Worm (Caenorhabditis elegans) whole organism, L4 larva: ENCODE data around the gene slc-5A12.

Experiments used
- F37D6.2 ChIP-seq: sonication (generic microtip); optimal IDR thresholded peaks from 2 replicates; lab custom pipeline; 2016; ENCODE audit warnings: mild to moderate bottlenecking, missing genetic modification characterization, missing compliant biosample characterization
- T20F7.1 ChIP-seq: fragments of 200-800 bp; sonication (Bioruptor generic); optimal IDR thresholded peaks from 2 replicates; lab custom pipeline; 2018; ENCODE audit warnings: mild to moderate bottlenecking, missing genetic modification characterization, missing compliant biosample characterization
- T26A8.4 ChIP-seq: fragments of 200-800 bp; sonication (Bioruptor generic); IDR thresholded peaks from 2 replicates; pipeline ENCODE4 v1.3.6; 2022; ENCODE audit warnings: missing genetic modification characterization, missing compliant biosample characterization
- Y75B8A.6 ChIP-seq: fragments of 200-800 bp; sonication (Bioruptor generic); IDR thresholded peaks from 2 replicates; pipeline ENCODE4 v1.3.6; 2022; ENCODE audit warnings: missing genetic modification reagents, missing genetic modification characterization, missing compliant biosample characterization
- ZK337.2 ChIP-seq: fragments of 200-800 bp; sonication (Bioruptor generic); IDR thresholded peaks from 2 replicates; pipeline ENCODE4 v1.3.6; 2022; ENCODE audit warnings: missing genetic modification reagents, missing genetic modification characterization, missing compliant biosample characterization
- aha-1 ChIP-seq: fragments of 150-350 bp; peaks from one replicate; lab custom pipeline; 2014; ENCODE audit warnings: missing biosample characterization, missing genetic modification characterization
- attf-4 ChIP-seq: sonication (generic microtip); optimal IDR thresholded peaks from 3 replicates; lab custom pipeline; 2017; ENCODE audit warnings: missing biosample characterization, missing genetic modification characterization
- ceh-28 ChIP-seq: fragments of 150-350 bp; optimal IDR thresholded peaks from 2 replicates; lab custom pipeline; 2014; ENCODE audit warnings: missing biosample characterization, missing genetic modification reagents, missing genetic modification characterization
- ceh-32 ChIP-seq: sonication (generic microtip); optimal IDR thresholded peaks from 2 replicates; lab custom pipeline; 2016; ENCODE audit warnings: mild to moderate bottlenecking, missing genetic modification characterization, missing compliant biosample characterization; ENCODE audit not compliant: poor library complexity
- ceh-82 ChIP-seq: sonication (generic microtip); optimal IDR thresholded peaks from 2 replicates; lab custom pipeline; 2017; ENCODE audit warnings: missing biosample characterization, missing genetic modification characterization
- cey-2 ChIP-seq: sonication (generic microtip); optimal IDR thresholded peaks from 3 replicates; lab custom pipeline; 2017; ENCODE audit warnings: missing genetic modification characterization, mild to moderate bottlenecking, missing compliant biosample characterization, antibody characterized with exemption, borderline replicate concordance; ENCODE audit not compliant: insufficient read depth
- ctbp-1 ChIP-seq: fragments of 200-800 bp; sonication (Bioruptor generic); IDR thresholded peaks from 2 replicates; pipeline ENCODE4 v1.3.6; 2022; ENCODE audit warnings: missing genetic modification reagents, missing genetic modification characterization, missing compliant biosample characterization
- daf-12 ChIP-seq: fragments of 150-350 bp; optimal IDR thresholded peaks from 2 replicates; lab custom pipeline; 2014; ENCODE audit warnings: missing biosample characterization, missing genetic modification reagents, missing genetic modification characterization
- daf-8 ChIP-seq: fragments of 200-800 bp; sonication (Bioruptor generic); IDR thresholded peaks from 2 replicates; pipeline ENCODE4 v1.3.6; 2022; ENCODE audit warnings: missing genetic modification characterization, missing compliant biosample characterization
- dmd-9 ChIP-seq: fragments of 200-800 bp; sonication (Bioruptor generic); IDR thresholded peaks from 2 replicates; pipeline ENCODE4 v1.3.6; 2022; ENCODE audit warnings: missing genetic modification reagents, missing genetic modification characterization, missing compliant biosample characterization
- fos-1 ChIP-seq: fragments of 150-350 bp; optimal IDR thresholded peaks from 2 replicates; lab custom pipeline; 2014; ENCODE audit warnings: missing biosample characterization, missing genetic modification characterization
- gei-8 ChIP-seq: fragments of 200-800 bp; sonication (Bioruptor generic); optimal IDR thresholded peaks from 2 replicates; lab custom pipeline; 2018; ENCODE audit warnings: mild to moderate bottlenecking, missing genetic modification characterization, missing compliant biosample characterization
- hlh-30 ChIP-seq: sonication (generic microtip); optimal IDR thresholded peaks from 2 replicates; lab custom pipeline; 2017; ENCODE audit warnings: antibody characterized with exemption, mild to moderate bottlenecking, missing genetic modification characterization, missing compliant biosample characterization; ENCODE audit not compliant: insufficient read depth
- lin-39 ChIP-seq: fragments of 150-350 bp; optimal IDR thresholded peaks from 2 replicates; lab custom pipeline; 2014; ENCODE audit warnings: missing biosample characterization, missing genetic modification reagents, missing genetic modification characterization
- mdl-1 ChIP-seq, 2 experiments: fragments of 150-350 bp in 1 of 2; sonication (generic microtip) in 1 of 2; optimal IDR thresholded peaks; 2 replicates each; lab custom pipeline; 2014 to 2017; ENCODE audit warnings: missing biosample characterization in 2 of 2, missing genetic modification characterization in 2 of 2
- mdt-29 ChIP-seq: fragments of 200-800 bp; sonication (Bioruptor generic); IDR thresholded peaks from 2 replicates; pipeline ENCODE4 v1.3.6; 2022; ENCODE audit warnings: missing genetic modification reagents, missing genetic modification characterization, missing compliant biosample characterization
- nhr-111 ChIP-seq: fragments of 200-800 bp; sonication (Bioruptor generic); optimal IDR thresholded peaks from 2 replicates; lab custom pipeline; 2018; ENCODE audit warnings: mild to moderate bottlenecking, missing genetic modification characterization, missing compliant biosample characterization
- nhr-28 ChIP-seq: fragments of 150-350 bp; optimal IDR thresholded peaks from 2 replicates; lab custom pipeline; 2014; ENCODE audit warnings: missing biosample characterization, missing genetic modification characterization
- nhr-76 ChIP-seq: fragments of 150-350 bp; optimal IDR thresholded peaks from 2 replicates; lab custom pipeline; 2014; ENCODE audit warnings: missing biosample characterization, missing genetic modification characterization
- nhr-77 ChIP-seq: fragments of 150-350 bp; optimal IDR thresholded peaks from 2 replicates; lab custom pipeline; 2014; ENCODE audit warnings: missing biosample characterization, missing genetic modification characterization
- pha-4 ChIP-seq, 2 experiments: fragments of 150-350 bp in 1 of 2; fragments of 200-800 bp in 1 of 2; sonication (Bioruptor generic) in 1 of 2; IDR thresholded peaks in 1 of 2; optimal IDR thresholded peaks in 1 of 2; 2 replicates each; pipeline versions ENCODE4 v1.3.6 to Lab custom; 2014 to 2022; ENCODE audit warnings: missing genetic modification characterization in 2 of 2, missing genetic modification reagents in 2 of 2, missing biosample characterization in 1 of 2, missing compliant biosample characterization in 1 of 2
- spr-3 ChIP-seq: fragments of 200-800 bp; sonication (Bioruptor generic); optimal IDR thresholded peaks from 2 replicates; lab custom pipeline; 2018; ENCODE audit warnings: mild to moderate bottlenecking, missing genetic modification characterization, missing compliant biosample characterization
- unc-39 ChIP-seq: sonication (generic microtip); optimal IDR thresholded peaks from 2 replicates; lab custom pipeline; 2017; ENCODE audit warnings: missing biosample characterization, missing genetic modification characterization
- unc-62 ChIP-seq, 3 experiments: fragments of 150-350 bp in 1 of 3; sonication (generic microtip); optimal IDR thresholded peaks in 2 of 3; peaks in 1 of 3; 1 replicate in 1 of 3; 2 replicates in 2 of 3; lab custom pipeline; 2014 to 2017; ENCODE audit warnings: missing biosample characterization in 3 of 3, missing genetic modification characterization in 3 of 3, missing genetic modification reagents in 3 of 3, missing genotype in 1 of 3
- ztf-11 ChIP-seq: fragments of 150-350 bp; optimal IDR thresholded peaks from 2 replicates; lab custom pipeline; 2014; ENCODE audit warnings: missing biosample characterization, missing genetic modification characterization

Gene slc-5A12

DNA sequence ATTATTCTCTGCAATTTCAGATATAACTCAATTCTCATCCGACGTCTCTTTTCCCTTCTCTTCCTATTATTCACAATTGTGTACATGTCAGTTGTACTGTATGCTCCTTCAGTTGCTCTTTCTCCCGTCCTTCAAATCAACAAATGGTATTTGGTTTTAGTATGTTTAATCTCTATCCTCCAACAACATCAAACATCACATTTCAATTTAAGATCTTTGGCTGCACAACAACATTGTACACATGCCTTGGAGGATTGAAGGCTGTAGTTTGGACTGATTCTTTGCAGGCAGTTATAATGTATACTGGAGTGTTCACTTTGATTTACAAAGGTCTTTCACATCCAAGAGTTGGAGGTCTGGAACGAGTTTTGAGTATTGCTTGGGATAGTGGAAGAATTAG, 1.3 kb downstream of the slc-5A12 start:
- TF ChIP-seq mdt-29 (GFP tag; lab: Robert Waterston, UW) (peak; percentile 27; the same call in 1 of the 2 replicates), ZK337.2 (GFP tag; lab: Robert Waterston, UW) (no peak), T26A8.4 (GFP tag; lab: Robert Waterston, UW) (peak; percentile 38; the same call in 1 of the 2 replicates), unc-62 (GFP tag; optimal IDR thresholded peaks at IDR 0.05 in 1 of 2; lab: Kevin White, UChicago) (peak in 1 of 2 experiments; percentile 71), unc-62 (tag; optimal IDR thresholded peaks at IDR 0.05; lab: Kevin White, UChicago) (no peak), hlh-30 (tag; lab: Kevin White, UChicago) (no peak)

DNA sequence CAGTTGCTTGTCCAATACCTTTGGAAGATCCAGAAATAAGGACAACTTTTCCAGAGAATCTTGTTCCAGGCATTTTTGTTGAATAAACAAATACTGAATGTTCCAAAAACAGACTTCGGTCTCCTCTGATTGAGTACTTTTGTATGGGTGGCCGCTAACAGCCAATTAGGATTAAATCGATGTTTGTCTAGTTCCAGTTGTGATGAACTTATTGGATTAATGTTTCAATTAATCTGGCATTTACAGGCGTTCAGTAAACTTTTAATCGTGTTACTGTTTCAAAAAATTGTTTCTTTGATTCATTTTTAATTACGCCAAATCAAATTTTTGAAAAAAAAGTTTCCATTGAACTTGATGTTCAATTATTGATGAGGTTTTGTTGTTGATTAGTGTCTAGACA, 5.1 kb downstream of the slc-5A12 start, which contains the start of gene ZK829.1:
TSS of gene ZK829.1 (minus strand) at position 101 of the 400 bp plus-strand sequence.
- no peak for TF ChIP-seq nhr-111 (GFP tag; lab: Kevin White, UChicago)
- no peak for TF ChIP-seq lin-39 (tag; lab: Kevin White, UChicago)
- TF ChIP-seq fos-1 (tag; lab: Kevin White, UChicago), result no peak
- TF ChIP-seq nhr-28 (tag; lab: Kevin White, UChicago), result no peak
- no peak for TF ChIP-seq ctbp-1
- no peak for TF ChIP-seq spr-3 (GFP tag; lab: Kevin White, UChicago)

DNA sequence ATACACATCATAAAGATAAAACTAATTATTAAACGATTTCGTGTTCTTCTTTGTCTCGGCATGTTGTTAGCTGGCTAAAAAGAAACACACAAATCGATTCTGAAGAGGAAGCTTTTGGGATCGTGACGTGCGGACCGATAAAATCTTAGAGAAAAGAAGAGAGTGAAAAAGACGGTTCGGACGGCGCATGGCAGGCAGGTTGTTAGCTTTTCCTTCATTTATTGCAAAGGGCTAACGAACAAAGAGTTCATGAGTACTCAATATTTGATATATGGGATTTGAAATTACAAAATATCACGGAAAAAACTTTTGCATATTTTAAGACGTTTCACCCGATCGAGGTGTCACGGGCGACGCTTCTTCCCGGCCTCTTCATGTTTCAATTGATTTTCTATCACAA, 8.4 kb downstream of the slc-5A12 start, which contains the start of gene ZK829.3:
TSS of gene ZK829.3 (minus strand) at position 101 of the 400 bp plus-strand sequence.
- no peak for TF ChIP-seq nhr-111 (GFP tag; lab: Kevin White, UChicago)
- TF ChIP-seq ctbp-1, result no peak

DNA sequence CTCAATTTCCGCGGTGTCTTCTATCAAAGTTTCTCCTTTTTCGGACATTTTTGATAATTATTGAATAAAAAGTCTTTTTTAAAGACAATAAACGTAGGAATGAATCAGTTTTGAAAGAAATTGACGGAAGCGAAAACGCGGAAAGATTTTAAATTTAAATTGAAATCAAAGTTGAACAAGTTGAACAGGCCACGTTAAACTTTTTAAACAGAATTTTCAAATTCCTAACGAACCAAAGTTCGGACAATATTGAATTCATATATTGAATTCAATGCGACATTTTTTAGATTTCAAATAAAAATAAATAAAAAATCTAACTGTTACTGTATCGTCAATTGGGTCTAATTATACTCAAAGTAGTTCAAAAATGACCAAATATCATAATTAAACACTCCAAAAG, 12.5 kb downstream of the slc-5A12 start, which contains the start of gene hdl-1:
TSS of gene hdl-1 (minus strand) at position 101 of the 400 bp plus-strand sequence.
- TF ChIP-seq nhr-76 (no peak), Y75B8A.6 (GFP tag; lab: Robert Waterston, UW) (no peak), daf-12 (tag; lab: Kevin White, UChicago) (no peak), mdl-1 (tag; optimal IDR thresholded peaks at IDR 0.05; lab: Kevin White, UChicago) (no peak), hlh-30 (tag; lab: Kevin White, UChicago) (no peak), nhr-77 (tag; lab: Kevin White, UChicago) (no peak), pha-4 (GFP tag; IDR thresholded peaks at IDR 0.05; lab: Robert Waterston, UW) (no peak), pha-4 (tag; optimal IDR thresholded peaks at IDR 0.05; lab: Kevin White, UChicago) (no peak), ceh-28 (tag; lab: Kevin White, UChicago) (no peak), gei-8 (no peak), T20F7.1 (no peak), unc-39 (tag; lab: Kevin White, UChicago) (no peak), ceh-32 (tag; lab: Kevin White, UChicago) (no peak), dmd-9 (no peak), daf-8 (no peak), attf-4 (tag; lab: Kevin White, UChicago) (no peak), cey-2 (tag; lab: Kevin White, UChicago) (no peak), ceh-82 (tag; lab: Kevin White, UChicago) (no peak)
- TF ChIP-seq, all 104 proteins: peak for 0

DNA sequence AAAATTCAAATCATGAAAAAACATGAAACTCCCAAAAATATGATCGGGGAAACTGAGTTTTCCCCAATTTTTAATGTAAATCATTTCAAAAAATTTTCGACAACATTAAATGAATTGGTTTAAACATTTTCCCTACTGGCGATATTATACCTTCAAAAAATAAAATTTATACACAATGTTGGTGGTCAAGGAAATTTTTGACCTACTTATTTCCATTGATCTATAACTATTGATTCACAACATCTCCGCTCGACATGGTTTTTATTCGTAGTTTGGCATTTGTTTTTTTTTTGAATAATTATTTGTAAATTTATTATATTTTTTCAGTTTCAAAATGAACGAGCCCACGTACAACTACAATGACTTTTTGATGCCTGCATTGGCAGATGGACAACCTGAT, 13.1 kb downstream of the slc-5A12 start, which contains the start of gene tbx-36:
TSS of gene tbx-36 (plus strand) at position 301 of the 400 bp plus-strand sequence.
- TF ChIP-seq ztf-11, result no peak
- no peak for TF ChIP-seq F37D6.2 (tag; lab: Kevin White, UChicago)
- peak; percentile 56 for TF ChIP-seq aha-1 (tag; lab: Kevin White, UChicago)
- TF ChIP-seq, all 104 proteins: peak for 1
